Worm (Caenorhabditis elegans) whole organism, young adult: ENCODE data around the gene R08C7.12.

Experiments
- B0035.1 ChIP-seq: sonication (generic microtip); optimal IDR thresholded peaks from 2 replicates; lab custom pipeline; 2016; ENCODE audit warnings: missing genetic modification characterization, mild to moderate bottlenecking, missing compliant biosample characterization, missing genotype, missing genetic modification reagents
- B0261.1 ChIP-seq: sonication (generic microtip); optimal IDR thresholded peaks from 2 replicates; lab custom pipeline; 2016; ENCODE audit warnings: mild to moderate bottlenecking, missing genetic modification characterization, moderate library complexity, missing compliant biosample characterization
- B0336.3 ChIP-seq: fragments of 200-800 bp; sonication (Bioruptor generic); IDR thresholded peaks from 2 replicates; pipeline ENCODE4 v1.3.6; 2022; ENCODE audit warnings: missing genetic modification characterization, missing compliant biosample characterization
- C06A6.2 ChIP-seq: fragments of 200-800 bp; sonication (Bioruptor generic); conservative IDR thresholded peaks from 2 replicates; pipeline ENCODE4 v1.3.6; 2022; ENCODE audit warnings: missing genetic modification characterization, missing compliant biosample characterization
- C17E4.6 ChIP-seq: fragments of 200-800 bp; sonication (Bioruptor generic); IDR thresholded peaks from 2 replicates; pipeline ENCODE4 v1.3.6; 2022; ENCODE audit warnings: missing genetic modification reagents, missing genetic modification characterization, missing compliant biosample characterization
- F22D6.2 ChIP-seq: sonication (generic microtip); optimal IDR thresholded peaks from 2 replicates; lab custom pipeline; 2016; ENCODE audit warnings: mild to moderate bottlenecking, missing genetic modification characterization, missing compliant biosample characterization
- F23B12.7 ChIP-seq: sonication (generic microtip); optimal IDR thresholded peaks from 2 replicates; lab custom pipeline; 2017; ENCODE audit warnings: missing genetic modification characterization, mild to moderate bottlenecking, missing compliant biosample characterization, antibody characterized with exemption, moderate library complexity; ENCODE audit not compliant: insufficient read depth
- F39B2.1 ChIP-seq: fragments of 200-800 bp; sonication (Bioruptor generic); IDR thresholded peaks from 2 replicates; pipeline ENCODE4 v1.3.6; 2022; ENCODE audit warnings: missing genetic modification reagents, missing genetic modification characterization, missing compliant biosample characterization
- K11D2.4 ChIP-seq: fragments of 200-800 bp; sonication (Bioruptor generic); IDR thresholded peaks from 2 replicates; pipeline ENCODE4 v1.3.6; 2022; ENCODE audit warnings: missing genetic modification reagents, missing genetic modification characterization, missing compliant biosample characterization
- Y53G8AR.9 ChIP-seq: fragments of 200-800 bp; sonication (Bioruptor generic); conservative IDR thresholded peaks from 2 replicates; pipeline ENCODE4 v1.3.6; 2022; ENCODE audit warnings: missing genetic modification reagents, missing genetic modification characterization, missing compliant biosample characterization
- ama-1 ChIP-seq, 3 experiments: fragments of 150-350 bp in 1 of 3; sonication (generic microtip) in 2 of 3; optimal IDR thresholded peaks; 2 replicates each; lab custom pipeline; 2014 to 2018; ENCODE audit warnings: missing biosample characterization in 2 of 3, missing genetic modification characterization in 2 of 3, missing genetic modification reagents in 2 of 3
- aptf-3 ChIP-seq: fragments of 200-800 bp; sonication (Bioruptor generic); IDR thresholded peaks from 2 replicates; pipeline ENCODE4 v1.3.6; 2022; ENCODE audit warnings: missing genetic modification characterization, missing compliant biosample characterization
- atf-7 ChIP-seq: sonication (generic microtip); optimal IDR thresholded peaks from 2 replicates; lab custom pipeline; 2017; ENCODE audit warnings: mild to moderate bottlenecking, missing genetic modification characterization, missing compliant biosample characterization
- attf-3 ChIP-seq: fragments of 200-800 bp; sonication (Bioruptor generic); conservative IDR thresholded peaks from 2 replicates; pipeline ENCODE4 v1.3.6; 2022; ENCODE audit warnings: missing genetic modification reagents, missing genetic modification characterization, missing compliant biosample characterization
- attf-5 ChIP-seq: fragments of 200-800 bp; sonication (Bioruptor generic); optimal IDR thresholded peaks from 2 replicates; lab custom pipeline; 2018; ENCODE audit warnings: mild to moderate bottlenecking, missing genetic modification characterization, missing compliant biosample characterization
- cebp-1 ChIP-seq, 2 experiments: fragments of 200-800 bp in 1 of 2; sonication (Bioruptor generic) in 1 of 2; sonication (generic microtip) in 1 of 2; IDR thresholded peaks in 1 of 2; optimal IDR thresholded peaks in 1 of 2; 2 replicates each; pipeline versions ENCODE4 v1.3.6 to Lab custom; 2017 to 2022; ENCODE audit warnings: missing compliant biosample characterization in 2 of 2, missing genetic modification characterization in 2 of 2, mild to moderate bottlenecking in 1 of 2, missing genetic modification reagents in 1 of 2, moderate library complexity in 1 of 2
- ceh-27 ChIP-seq: fragments of 200-800 bp; sonication (Bioruptor generic); optimal IDR thresholded peaks from 2 replicates; lab custom pipeline; 2018; ENCODE audit warnings: mild to moderate bottlenecking, missing genetic modification characterization, moderate library complexity, missing compliant biosample characterization
- chd-7 ChIP-seq: sonication (generic microtip); optimal IDR thresholded peaks from 2 replicates; lab custom pipeline; 2016; ENCODE audit warnings: mild to moderate bottlenecking, missing genetic modification characterization, moderate library complexity, missing compliant biosample characterization
- die-1 ChIP-seq: sonication (generic microtip); optimal IDR thresholded peaks from 2 replicates; lab custom pipeline; 2016; ENCODE audit warnings: missing genotype, mild to moderate bottlenecking, missing genetic modification characterization, missing compliant biosample characterization
- dox-1 ChIP-seq: fragments of 200-800 bp; sonication (Bioruptor generic); IDR thresholded peaks from 2 replicates; pipeline ENCODE4 v1.3.6; 2022; ENCODE audit warnings: missing genetic modification reagents, missing genetic modification characterization, missing compliant biosample characterization
- dpff-1 ChIP-seq: sonication (generic microtip); optimal IDR thresholded peaks from 2 replicates; lab custom pipeline; 2017; ENCODE audit warnings: mild to moderate bottlenecking, missing genetic modification characterization, missing compliant biosample characterization
- dpl-1 ChIP-seq: fragments of 150-350 bp; optimal IDR thresholded peaks from 2 replicates; lab custom pipeline; 2014; ENCODE audit warnings: missing biosample characterization, missing genetic modification reagents, missing genetic modification characterization
- ekl-4 ChIP-seq: fragments of 200-800 bp; sonication (Bioruptor generic); IDR thresholded peaks from 2 replicates; pipeline ENCODE4 v1.3.6; 2022; ENCODE audit warnings: missing genetic modification reagents, missing genetic modification characterization, missing compliant biosample characterization
- hmg-1.2 ChIP-seq: fragments of 200-800 bp; sonication (Bioruptor generic); IDR thresholded peaks from 2 replicates; pipeline ENCODE4 v1.3.6; 2022; ENCODE audit warnings: missing genetic modification reagents, missing genetic modification characterization, missing compliant biosample characterization
- let-526 ChIP-seq: fragments of 200-800 bp; sonication (Bioruptor generic); IDR thresholded peaks from 2 replicates; pipeline ENCODE4 v1.3.6; 2022; ENCODE audit warnings: missing genetic modification reagents, missing genetic modification characterization, missing compliant biosample characterization
- lin-26 ChIP-seq: fragments of 200-800 bp; sonication (Bioruptor generic); IDR thresholded peaks from 2 replicates; pipeline ENCODE4 v1.3.6; 2022; ENCODE audit warnings: missing genetic modification reagents, missing genetic modification characterization, missing compliant biosample characterization
- lin-40 ChIP-seq: sonication (generic microtip); optimal IDR thresholded peaks from 2 replicates; lab custom pipeline; 2016; ENCODE audit warnings: missing genetic modification characterization, mild to moderate bottlenecking, missing compliant biosample characterization, missing genotype, missing genetic modification reagents
- madf-10 ChIP-seq: sonication (generic microtip); optimal IDR thresholded peaks from 2 replicates; lab custom pipeline; 2016; ENCODE audit warnings: mild to moderate bottlenecking, missing genetic modification characterization, missing compliant biosample characterization
- mcd-1 ChIP-seq: fragments of 200-800 bp; sonication (Bioruptor generic); IDR thresholded peaks from 2 replicates; pipeline ENCODE4 v1.3.6; 2022; ENCODE audit warnings: missing genetic modification reagents, missing genetic modification characterization, missing compliant biosample characterization
- mes-4 ChIP-seq: sonication (generic microtip); optimal IDR thresholded peaks from 2 replicates; lab custom pipeline; 2016; ENCODE audit warnings: missing genotype, missing genetic modification characterization, missing compliant biosample characterization
- nfya-2 ChIP-seq: fragments of 200-800 bp; sonication (Bioruptor generic); IDR thresholded peaks from 2 replicates; pipeline ENCODE4 v1.3.6; 2022; ENCODE audit warnings: missing genetic modification reagents, missing genetic modification characterization, missing compliant biosample characterization
- nhr-80 ChIP-seq: sonication (generic microtip); optimal IDR thresholded peaks from 2 replicates; lab custom pipeline; 2016; ENCODE audit warnings: missing genetic modification characterization, missing compliant biosample characterization
- pha-4 ChIP-seq: fragments of 150-350 bp; sonication (generic microtip); optimal IDR thresholded peaks from 2 replicates; lab custom pipeline; 2014; ENCODE audit warnings: missing biosample characterization, missing genetic modification reagents, missing genetic modification characterization
- snpc-1.3 ChIP-seq: sonication (generic microtip); optimal IDR thresholded peaks from 2 replicates; lab custom pipeline; 2017; ENCODE audit warnings: missing genetic modification characterization, mild to moderate bottlenecking, missing compliant biosample characterization, antibody characterized with exemption, moderate library complexity, missing genotype, missing genetic modification reagents; ENCODE audit not compliant: insufficient read depth
- somi-1 ChIP-seq: fragments of 200-800 bp; sonication (Bioruptor generic); optimal IDR thresholded peaks from 2 replicates; lab custom pipeline; 2018; ENCODE audit warnings: mild to moderate bottlenecking, missing genetic modification characterization, missing compliant biosample characterization
- sptf-2 ChIP-seq: fragments of 200-800 bp; sonication (Bioruptor generic); optimal IDR thresholded peaks from 2 replicates; lab custom pipeline; 2018; ENCODE audit warnings: mild to moderate bottlenecking, missing genetic modification characterization, missing compliant biosample characterization
- tbp1 ChIP-seq: fragments of 200-800 bp; sonication (Bioruptor generic); optimal IDR thresholded peaks from 2 replicates; lab custom pipeline; 2018; ENCODE audit warnings: mild to moderate bottlenecking, missing genetic modification characterization, missing compliant biosample characterization
- tlf-1 ChIP-seq: fragments of 200-800 bp; sonication (Bioruptor generic); optimal IDR thresholded peaks from 2 replicates; lab custom pipeline; 2018; ENCODE audit warnings: mild to moderate bottlenecking, missing genetic modification characterization, missing compliant biosample characterization
- unc-62 ChIP-seq: fragments of 150-350 bp; optimal IDR thresholded peaks from 2 replicates; lab custom pipeline; 2014; ENCODE audit warnings: missing biosample characterization, missing genetic modification reagents, missing genetic modification characterization
- ztf-6 ChIP-seq: fragments of 200-800 bp; sonication (Bioruptor generic); IDR thresholded peaks from 2 replicates; pipeline ENCODE4 v1.3.6; 2022; ENCODE audit warnings: missing genetic modification reagents, missing genetic modification characterization, missing compliant biosample characterization

R08C7.12 gene

ce11 chrIV:4475362-4476086, 26.0 kb downstream of the R08C7.12 start (continued):
- TF ChIP-seq mcd-1 (0 out of 2 replicates have a peak, but pooled peaks have one; percentile 9), dpff-1 (tag; lab: Kevin White, UChicago) (no peak), ztf-6 (GFP tag; lab: Robert Waterston, UW) (no peak), unc-62 (GFP tag; lab: Kevin White, UChicago) (no peak), chd-7 (tag; lab: Kevin White, UChicago) (no peak), lin-40 (tag; lab: Kevin White, UChicago) (no peak), K11D2.4 (GFP tag; lab: Robert Waterston, UW) (0 out of 2 replicates have a peak, but pooled peaks have one; percentile 33)
- TF ChIP-seq, all 124 proteins: peak for 11

DNA sequence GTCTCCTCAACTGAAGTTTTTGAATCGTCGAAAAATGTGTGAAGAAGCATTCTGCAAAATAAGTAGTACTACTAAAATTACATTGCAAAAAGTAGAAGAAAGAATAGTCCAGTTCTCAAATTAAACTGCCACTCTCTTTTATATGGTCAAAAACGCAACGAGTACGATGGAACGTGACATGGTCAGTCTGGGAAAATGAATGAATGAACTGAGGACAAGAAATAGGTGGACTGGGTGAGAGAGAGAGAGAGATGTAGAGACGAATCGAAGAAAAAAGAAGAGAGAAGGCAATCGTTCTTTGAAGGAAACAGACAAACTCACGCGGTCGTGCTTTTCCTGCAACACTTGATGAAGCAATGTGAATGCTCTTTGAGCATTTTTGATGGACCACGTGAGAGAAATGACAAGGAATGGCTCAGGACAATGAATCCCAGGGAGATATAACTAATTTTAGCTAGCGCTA, 27.5 kb downstream of the R08C7.12 start, which contains the start of gene M01H9.3:
M01H9.3 (minus strand) TSS at position 51 of the 463 bp plus-strand sequence.
- TF ChIP-seq cebp-1 (GFP tag; IDR thresholded peaks at IDR 0.05; lab: Robert Waterston, UW) (no peak), cebp-1 (tag; optimal IDR thresholded peaks at IDR 0.05; lab: Kevin White, UChicago) (peak; percentile 72), B0336.3 (GFP tag; lab: Robert Waterston, UW) (peak; percentile 15; the same call in 1 of the 2 replicates), nhr-80 (tag; lab: Kevin White, UChicago) (peak; percentile 59), tlf-1 (GFP tag; lab: Kevin White, UChicago) (peak; percentile 4), ama-1 (optimal IDR thresholded peaks at IDR 0.05; lab: Kevin White, UChicago) (peak; percentile 70), ama-1 (GFP tag; optimal IDR thresholded peaks at IDR 0.05; lab: Kevin White, UChicago) (peak in 1 of 2 experiments; percentile 6), aptf-3 (no peak), die-1 (tag; lab: Kevin White, UChicago) (peak; percentile 46), let-526 (GFP tag; lab: Robert Waterston, UW) (no peak), unc-62 (GFP tag; lab: Kevin White, UChicago) (no peak), F39B2.1 (GFP tag; lab: Robert Waterston, UW) (no peak), C06A6.2 (GFP tag; lab: Robert Waterston, UW) (0 out of 2 replicates have a peak, but pooled peaks have one; percentile 49), mcd-1 (peak; percentile 17; the same call in 1 of the 2 replicates), tbp1 (GFP tag; lab: Kevin White, UChicago) (peak; percentile 15), attf-5 (GFP tag; lab: Kevin White, UChicago) (peak; percentile 55), F23B12.7 (tag; lab: Kevin White, UChicago) (peak; percentile 33), dox-1 (GFP tag; lab: Robert Waterston, UW) (no peak; the same call in 1 of the 2 replicates), hmg-1.2 (peak; percentile 32; the same call in 1 of the 2 replicates), lin-26 (GFP tag; lab: Robert Waterston, UW) (0 out of 2 replicates have a peak, but pooled peaks have one; percentile 40), ceh-27 (GFP tag; lab: Kevin White, UChicago) (peak; percentile 52), K11D2.4 (GFP tag; lab: Robert Waterston, UW) (peak; percentile 59), lin-40 (tag; lab: Kevin White, UChicago) (peak; percentile 46), madf-10 (tag; lab: Kevin White, UChicago) (peak; percentile 22), chd-7 (tag; lab: Kevin White, UChicago) (peak; percentile 18), somi-1 (peak; percentile 55)

- peak; percentile 7 for TF ChIP-seq F22D6.2 (tag; lab: Kevin White, UChicago)
- TF ChIP-seq nhr-80 (tag; lab: Kevin White, UChicago) = peak; percentile 6
- TF ChIP-seq atf-7 (tag; lab: Kevin White, UChicago) = no peak
- no peak for TF ChIP-seq Y53G8AR.9 (GFP tag; lab: Robert Waterston, UW)
- no peak for TF ChIP-seq K11D2.4 (GFP tag; lab: Robert Waterston, UW)
Measured at ce11 chrIV:4478612-4479011, 29.1 kb downstream of the R08C7.12 start.

- TF ChIP-seq sptf-2 (no peak), snpc-1.3 (tag; lab: Kevin White, UChicago) (no peak), B0261.1 (no peak), nfya-2 (GFP tag; lab: Robert Waterston, UW) (no peak), dox-1 (GFP tag; lab: Robert Waterston, UW) (no peak), attf-3 (GFP tag; lab: Robert Waterston, UW) (no peak), F22D6.2 (tag; lab: Kevin White, UChicago) (no peak), nhr-80 (tag; lab: Kevin White, UChicago) (no peak), dpl-1 (GFP tag; lab: Kevin White, UChicago) (no peak), mes-4 (no peak), ekl-4 (no peak), B0035.1 (no peak), C17E4.6 (GFP tag; lab: Robert Waterston, UW) (no peak), pha-4 (tag; lab: Kevin White, UChicago) (no peak)
Measured at ce11 chrIV:4480027-4480426, 30.5 kb downstream of the R08C7.12 start, which contains the start of gene M01H9.10. Gene M01H9.10, minus strand, starts transcription at chrIV:4480127.
